Fruit fly (Drosophila melanogaster) whole organism, embryonic: ENCODE measurements around the gene Parg.

Experiments used
- ATbp ChIP-seq: fragments of 200-800 bp; sonication (Bioruptor generic); optimal IDR thresholded peaks from 2 replicates; lab custom pipeline; 2017; ENCODE audit warnings: missing biosample characterization, mild to moderate bottlenecking, missing genetic modification characterization, missing genetic modification reagents
- Atf6 ChIP-seq: fragments of 200-800 bp; sonication (Bioruptor generic); IDR thresholded peaks from 2 replicates; pipeline ENCODE4 v1.3.6; 2022; ENCODE audit warnings: missing biosample characterization, missing genetic modification characterization
- Awh ChIP-seq: fragments of 200-800 bp; sonication (Bioruptor generic); IDR thresholded peaks from 2 replicates; pipeline ENCODE4, ENCODE4 v1.3.6; 2022; ENCODE audit warnings: missing biosample characterization, missing genetic modification characterization
- CG10462 ChIP-seq: fragments of 200-800 bp; sonication (Bioruptor generic); optimal IDR thresholded peaks from 2 replicates; lab custom pipeline; 2016; ENCODE audit warnings: missing biosample characterization, missing genetic modification characterization
- CG10565 ChIP-seq: fragments of 200-800 bp; sonication (Bioruptor generic); optimal IDR thresholded peaks from 3 replicates; lab custom pipeline; 2016; ENCODE audit warnings: missing biosample characterization, mild to moderate bottlenecking, missing genetic modification characterization
- CG10654 ChIP-seq: fragments of 200-800 bp; sonication (Bioruptor generic); optimal IDR thresholded peaks from 2 replicates; lab custom pipeline; 2016; ENCODE audit warnings: missing biosample characterization, missing genetic modification characterization
- CG10979 ChIP-seq: fragments of 200-800 bp; sonication (Bioruptor generic); optimal IDR thresholded peaks from 2 replicates; lab custom pipeline; 2018; ENCODE audit warnings: missing biosample characterization, mild to moderate bottlenecking, missing genetic modification characterization, moderate library complexity
- CG11398 ChIP-seq: fragments of 200-800 bp; sonication (Bioruptor generic); optimal IDR thresholded peaks from 2 replicates; lab custom pipeline; 2016; ENCODE audit warnings: missing biosample characterization, missing genetic modification characterization
- CG11695 ChIP-seq: fragments of 200-800 bp; sonication (Bioruptor generic); IDR thresholded peaks from 3 replicates; pipeline ENCODE4 v1.3.6; 2022; ENCODE audit warnings: missing biosample characterization, missing genetic modification characterization
- CG1647 ChIP-seq: fragments of 200-800 bp; sonication (Bioruptor generic); optimal IDR thresholded peaks from 3 replicates; lab custom pipeline; 2016; ENCODE audit warnings: missing biosample characterization, missing genetic modification characterization
- CG17802 ChIP-seq: fragments of 200-800 bp; sonication (Bioruptor generic); optimal IDR thresholded peaks from 2 replicates; lab custom pipeline; 2018; ENCODE audit warnings: missing biosample characterization, mild to moderate bottlenecking, missing genetic modification characterization, moderate library complexity
- CG2199 ChIP-seq: fragments of 200-800 bp; sonication (Bioruptor generic); IDR thresholded peaks from 3 replicates; pipeline ENCODE4 v1.3.6; 2022; ENCODE audit warnings: missing biosample characterization, missing genetic modification characterization
- CG3847 ChIP-seq: fragments of 200-800 bp; sonication (Bioruptor generic); IDR thresholded peaks from 2 replicates; pipeline ENCODE4 v1.3.6; 2022; ENCODE audit warnings: missing biosample characterization, missing genetic modification characterization
- CG6689 ChIP-seq: fragments of 200-800 bp; sonication (Bioruptor generic); IDR thresholded peaks from 2 replicates; pipeline ENCODE4 v1.3.6; 2022; ENCODE audit warnings: missing biosample characterization, missing genetic modification characterization
- CG6791 ChIP-seq: fragments of 200-800 bp; sonication (Bioruptor generic); IDR thresholded peaks from 3 replicates; pipeline ENCODE4 v1.3.6; 2022; ENCODE audit warnings: missing biosample characterization, missing genetic modification characterization; ENCODE audit not compliant: partially characterized antibody
- CG8478 ChIP-seq: fragments of >200 bp; optimal IDR thresholded peaks from 2 replicates; lab custom pipeline; 2018
- CG9727 ChIP-seq: fragments of 200-800 bp; sonication (Bioruptor generic); optimal IDR thresholded peaks from 3 replicates; lab custom pipeline; 2017; ENCODE audit warnings: missing biosample characterization, mild to moderate bottlenecking, missing genetic modification characterization
- CG9876 ChIP-seq: fragments of 200-800 bp; sonication (Bioruptor generic); optimal IDR thresholded peaks from 2 replicates; lab custom pipeline; 2016; ENCODE audit warnings: missing biosample characterization, missing genetic modification characterization
- CoRest ChIP-seq: fragments of 200-800 bp; sonication (Bioruptor generic); optimal IDR thresholded peaks from 3 replicates; lab custom pipeline; 2018; ENCODE audit warnings: missing biosample characterization, mild to moderate bottlenecking, missing genetic modification characterization, moderate library complexity
- Dll ChIP-seq: fragments of 200-800 bp; sonication (Bioruptor generic); IDR thresholded peaks from 4 replicates; pipeline ENCODE4 v1.3.6; 2022; ENCODE audit warnings: missing biosample characterization, missing genetic modification characterization; ENCODE audit not compliant: partially characterized antibody
- Doc3 ChIP-seq: fragments of 200-800 bp; sonication (Bioruptor generic); IDR thresholded peaks from 3 replicates; pipeline ENCODE4 v1.3.6; 2022; ENCODE audit warnings: missing biosample characterization, missing genetic modification characterization; ENCODE audit not compliant: partially characterized antibody
- E2f1 ChIP-seq: fragments of 200-800 bp; sonication (Bioruptor generic); IDR thresholded peaks from 2 replicates; pipeline ENCODE4 v1.3.6; 2022; ENCODE audit warnings: missing biosample characterization, missing genetic modification characterization
- GATAe ChIP-seq: fragments of 200-800 bp; sonication (Bioruptor generic); conservative IDR thresholded peaks from 2 replicates; pipeline ENCODE4 v1.3.6; 2022; ENCODE audit warnings: missing biosample characterization, missing genetic modification characterization
- HLH3B ChIP-seq: fragments of 200-800 bp; sonication (Bioruptor generic); IDR thresholded peaks from 2 replicates; pipeline ENCODE4 v1.3.6; 2022; ENCODE audit warnings: missing biosample characterization, missing genetic modification characterization
- HmgZ ChIP-seq: fragments of 200-800 bp; sonication (Bioruptor generic); optimal IDR thresholded peaks from 2 replicates; lab custom pipeline; 2018; ENCODE audit warnings: missing biosample characterization, mild to moderate bottlenecking, missing genetic modification characterization
- Sox102F ChIP-seq: fragments of 200-800 bp; sonication (Bioruptor generic); optimal IDR thresholded peaks from 2 replicates; lab custom pipeline; 2018; ENCODE audit warnings: missing biosample characterization, mild to moderate bottlenecking, missing genetic modification characterization, moderate library complexity
- Taf1 ChIP-seq: fragments of 200-800 bp; sonication (Bioruptor generic); IDR thresholded peaks from 2 replicates; pipeline ENCODE4 v1.3.6; 2022; ENCODE audit warnings: missing biosample characterization, missing genetic modification characterization
- aop ChIP-seq: fragments of 200-800 bp; sonication (Bioruptor generic); IDR thresholded peaks from 2 replicates; pipeline ENCODE4 v1.3.6; 2022; ENCODE audit warnings: missing biosample characterization, missing genetic modification characterization
- ato ChIP-seq: fragments of 200-800 bp; sonication (Bioruptor generic); IDR thresholded peaks from 2 replicates; pipeline ENCODE4 v1.3.6; 2022; ENCODE audit warnings: missing biosample characterization, missing genetic modification characterization; ENCODE audit not compliant: partially characterized antibody
- az2 ChIP-seq: fragments of 200-800 bp; sonication (Bioruptor generic); optimal IDR thresholded peaks from 3 replicates; lab custom pipeline; 2016; ENCODE audit warnings: missing biosample characterization, missing genetic modification characterization
- bab2 ChIP-seq: fragments of 200-800 bp; sonication (Bioruptor generic); optimal IDR thresholded peaks from 2 replicates; lab custom pipeline; 2016; ENCODE audit warnings: missing biosample characterization, missing genetic modification characterization
- chinmo ChIP-seq: fragments of 200-800 bp; sonication (Bioruptor generic); IDR thresholded peaks from 4 replicates; pipeline ENCODE4 v1.3.6; 2022; ENCODE audit warnings: missing biosample characterization, missing genetic modification characterization; ENCODE audit not compliant: partially characterized antibody
- chm ChIP-seq: fragments of 200-800 bp; sonication (Bioruptor generic); IDR thresholded peaks from 2 replicates; pipeline ENCODE4 v1.3.6; 2022; ENCODE audit warnings: missing biosample characterization, missing genetic modification characterization
- corto ChIP-seq: fragments of 200-800 bp; sonication (Bioruptor generic); optimal IDR thresholded peaks from 2 replicates; lab custom pipeline; 2016; ENCODE audit warnings: missing biosample characterization, mild to moderate bottlenecking, missing genetic modification characterization, moderate library complexity
- da ChIP-seq: fragments of 200-800 bp; sonication (Bioruptor generic); optimal IDR thresholded peaks from 2 replicates; lab custom pipeline; 2016; ENCODE audit warnings: missing biosample characterization, missing genetic modification characterization
- disco-r ChIP-seq: fragments of 200-800 bp; sonication (Bioruptor generic); optimal IDR thresholded peaks from 2 replicates; lab custom pipeline; 2016; ENCODE audit warnings: missing biosample characterization, missing genetic modification characterization
- dpn ChIP-seq, 2 experiments: fragments of 200-800 bp; sonication (Bioruptor generic); optimal IDR thresholded peaks; 3 replicates each; lab custom pipeline; 2016; ENCODE audit warnings: missing biosample characterization in 2 of 2, missing genetic modification characterization in 2 of 2
- ems ChIP-seq: fragments of 200-800 bp; sonication (Bioruptor generic); optimal IDR thresholded peaks from 3 replicates; lab custom pipeline; 2016; ENCODE audit warnings: missing biosample characterization, missing genetic modification characterization
- gcm2 ChIP-seq: fragments of 200-800 bp; sonication (Bioruptor generic); optimal IDR thresholded peaks from 2 replicates; lab custom pipeline; 2016; ENCODE audit warnings: missing biosample characterization, missing genetic modification characterization
- kah ChIP-seq: fragments of 200-800 bp; sonication (Bioruptor generic); optimal IDR thresholded peaks from 2 replicates; lab custom pipeline; 2018; ENCODE audit warnings: missing biosample characterization, mild to moderate bottlenecking, missing genetic modification characterization
- lbe ChIP-seq: fragments of 200-800 bp; sonication (Bioruptor generic); optimal IDR thresholded peaks from 2 replicates; lab custom pipeline; 2016; ENCODE audit warnings: missing biosample characterization, mild to moderate bottlenecking, missing genetic modification characterization
- mirr ChIP-seq: fragments of 200-800 bp; sonication (Bioruptor generic); optimal IDR thresholded peaks from 3 replicates; lab custom pipeline; 2018; ENCODE audit warnings: missing biosample characterization, mild to moderate bottlenecking, missing genetic modification characterization
- nau ChIP-seq: fragments of 200-800 bp; sonication (Bioruptor generic); optimal IDR thresholded peaks from 3 replicates; lab custom pipeline; 2017; ENCODE audit warnings: missing biosample characterization, mild to moderate bottlenecking, missing genetic modification characterization, missing genetic modification reagents
- nmo ChIP-seq: fragments of 200-800 bp; sonication (Bioruptor generic); optimal IDR thresholded peaks from 2 replicates; lab custom pipeline; 2018; ENCODE audit warnings: missing biosample characterization, mild to moderate bottlenecking, missing genetic modification characterization, moderate library complexity
- onecut ChIP-seq: fragments of 200-800 bp; sonication (Bioruptor generic); IDR thresholded peaks from 2 replicates; pipeline ENCODE4 v1.3.6; 2022; ENCODE audit warnings: missing biosample characterization, missing genetic modification characterization
- org-1 ChIP-seq: fragments of 200-800 bp; sonication (Bioruptor generic); optimal IDR thresholded peaks from 2 replicates; lab custom pipeline; 2017; ENCODE audit warnings: missing biosample characterization, missing genetic modification characterization
- ranshi ChIP-seq: fragments of 200-800 bp; sonication (Bioruptor generic); IDR thresholded peaks from 2 replicates; pipeline ENCODE4 v1.3.6; 2022; ENCODE audit warnings: missing biosample characterization, missing genetic modification characterization
- salm ChIP-seq: fragments of 200-800 bp; sonication (Bioruptor generic); optimal IDR thresholded peaks from 2 replicates; lab custom pipeline; 2018; ENCODE audit warnings: missing biosample characterization, mild to moderate bottlenecking, missing genetic modification characterization
- sens-2 ChIP-seq: fragments of 200-800 bp; sonication (Bioruptor generic); IDR thresholded peaks from 2 replicates; pipeline ENCODE4 v1.3.6; 2022; ENCODE audit warnings: missing biosample characterization, missing genetic modification characterization
- sisA ChIP-seq: fragments of 200-800 bp; sonication (Bioruptor generic); IDR thresholded peaks from 2 replicates; pipeline ENCODE4 v1.3.6; 2022; ENCODE audit warnings: missing biosample characterization, missing genetic modification characterization
- wor ChIP-seq: fragments of 200-800 bp; sonication (Bioruptor generic); IDR thresholded peaks from 2 replicates; pipeline ENCODE4 v1.3.6; 2022; ENCODE audit warnings: missing biosample characterization, missing genetic modification characterization

The Parg gene

DNA sequence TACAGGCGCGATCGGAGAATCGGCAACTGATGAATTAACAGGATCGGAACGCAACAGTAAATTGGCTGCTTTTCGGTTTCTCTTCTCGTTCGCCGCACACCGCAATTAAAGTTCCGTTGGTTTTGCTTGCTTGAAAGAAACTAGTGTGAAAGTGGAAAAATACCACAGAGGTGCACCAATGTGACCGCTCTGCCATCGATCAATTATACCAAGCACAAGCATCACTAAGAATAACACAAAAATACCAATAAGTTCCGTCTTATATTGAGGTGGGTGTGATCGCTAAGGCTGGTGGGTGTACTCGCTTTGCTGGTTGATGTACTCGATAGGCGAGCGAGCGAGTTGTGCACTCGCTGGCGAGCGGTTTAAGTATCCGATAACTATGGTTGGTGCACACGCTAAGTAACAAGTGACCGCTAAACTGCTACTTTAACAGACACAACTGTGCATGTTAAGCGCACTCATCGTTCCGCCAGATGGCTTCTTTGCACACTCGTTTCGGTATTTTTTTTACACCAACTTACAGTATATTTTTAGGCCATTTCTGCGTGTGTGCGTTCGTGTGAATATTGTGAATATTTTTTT, 48.3 kb upstream of the Parg start, which contains the start of the genes Rala and Tlk (continued):
- TF ChIP-seq GATAe = no peak
- TF ChIP-seq HLH3B = 0 out of 2 replicates have a peak, but pooled peaks have one; percentile 6
- no peak for TF ChIP-seq CG10565 (GFP tag; lab: Kevin White, UChicago)
- TF ChIP-seq mirr (GFP tag; lab: Kevin White, UChicago) = no peak
- no peak for TF ChIP-seq aop (GFP tag; lab: Robert Waterston, UW)
- TF ChIP-seq az2 (GFP tag; lab: Kevin White, UChicago) = no peak
- TF ChIP-seq CG6791 = peak; percentile 34; the same call in 1 of the 3 replicates
- no peak for TF ChIP-seq Dll
- no peak for TF ChIP-seq CG10462
- no peak for TF ChIP-seq Doc3
- TF ChIP-seq CG17802 (tag; lab: Kevin White, UChicago) = no peak
- peak; percentile 86; the same call in 3 of the 4 replicates for TF ChIP-seq chinmo (GFP tag; lab: Robert Waterston, UW)
- no peak for TF ChIP-seq CG1647 (GFP tag; lab: Kevin White, UChicago)
- TF ChIP-seq CG10979 (tag; lab: Kevin White, UChicago) = no peak
- TF ChIP-seq bab2 (GFP tag; lab: Kevin White, UChicago) = no peak
- TF ChIP-seq CG11398 (GFP tag; lab: Kevin White, UChicago) = no peak
- TF ChIP-seq sens-2 (GFP tag; lab: Robert Waterston, UW) = no peak
- TF ChIP-seq Atf6 (GFP tag; lab: Robert Waterston, UW) = 0 out of 2 replicates have a peak, but pooled peaks have one; percentile 28
- TF ChIP-seq CG9876 (GFP tag; lab: Kevin White, UChicago) = peak; percentile 9
- no peak for TF ChIP-seq nau
- no peak for TF ChIP-seq Sox102F
- TF ChIP-seq salm = no peak
- TF ChIP-seq CG11695 = 0 out of 3 replicates have a peak, but pooled peaks have one; percentile 14
- peak; percentile 18; the same call in 1 of the 2 replicates for TF ChIP-seq ranshi (GFP tag; lab: Robert Waterston, UW)
- no peak for TF ChIP-seq corto (GFP tag; lab: Kevin White, UChicago)
- TF ChIP-seq onecut (GFP tag; lab: Robert Waterston, UW) = no peak
- no peak for TF ChIP-seq Awh
- TF ChIP-seq ems (GFP tag; lab: Kevin White, UChicago) = no peak
- no peak for TF ChIP-seq wor
- no peak for TF ChIP-seq kah (GFP tag; lab: Kevin White, UChicago)
- TF ChIP-seq disco-r (GFP tag; lab: Kevin White, UChicago) = no peak
- TF ChIP-seq sisA (GFP tag; lab: Robert Waterston, UW) = no peak
- no peak for TF ChIP-seq Taf1 (GFP tag; lab: Robert Waterston, UW)
- TF ChIP-seq CoRest (tag; lab: Kevin White, UChicago) = peak; percentile 13
- TF ChIP-seq gcm2 = no peak
- TF ChIP-seq CG8478 (lab: Kevin White, UChicago) = no peak
- no peak for TF ChIP-seq E2f1
- no peak for TF ChIP-seq CG6689 (GFP tag; lab: Robert Waterston, UW)
- TF ChIP-seq lbe (GFP tag; lab: Kevin White, UChicago) = no peak
- no peak for TF ChIP-seq da
- TF ChIP-seq CG10654 (GFP tag; lab: Kevin White, UChicago) = no peak
- peak; percentile 85 for TF ChIP-seq HmgZ
- TF ChIP-seq dpn (GFP tag; optimal IDR thresholded peaks at IDR 0.05; lab: Kevin White, UChicago) = peak; percentile 38 to 45
- peak; percentile 60 for TF ChIP-seq ato (GFP tag; lab: Robert Waterston, UW)
- TF ChIP-seq CG9727 = no peak
- peak; percentile 59 for TF ChIP-seq CG3847
- TF ChIP-seq nmo (GFP tag; lab: Kevin White, UChicago) = peak; percentile 19
- no peak for TF ChIP-seq ATbp
- TF ChIP-seq chm (GFP tag; lab: Robert Waterston, UW) = peak; percentile 4; the same call in 1 of the 2 replicates
- no peak for TF ChIP-seq CG2199
- TF ChIP-seq org-1 (GFP tag; lab: Kevin White, UChicago) = no peak
